Worm (Caenorhabditis elegans) whole organism, L1 larva: ENCODE measurements around the gene Y67H2A.2.
A peak's percentile ranks its signal among the peaks of the same experiment; 100 is the strongest.

Experiments
- aha-1 ChIP-seq: fragments of 150-350 bp; optimal IDR thresholded peaks from 2 replicates; lab custom pipeline; 2014; ENCODE audit warnings: missing biosample characterization, missing genetic modification characterization
- aly-2 ChIP-seq: fragments of 150-350 bp; optimal IDR thresholded peaks from 2 replicates; lab custom pipeline; 2014; ENCODE audit warnings: missing biosample characterization, missing genetic modification characterization
- blmp-1 ChIP-seq: fragments of 150-350 bp; optimal IDR thresholded peaks from 2 replicates; lab custom pipeline; 2014; ENCODE audit warnings: missing biosample characterization, missing genetic modification characterization
- ceh-63 ChIP-seq: fragments of 200-800 bp; sonication (Bioruptor generic); optimal IDR thresholded peaks from 2 replicates; lab custom pipeline; 2018; ENCODE audit warnings: mild to moderate bottlenecking, missing genetic modification characterization, missing compliant biosample characterization
- ceh-88 ChIP-seq: fragments of 200-800 bp; sonication (Bioruptor generic); IDR thresholded peaks from 2 replicates; pipeline ENCODE4 v1.3.6; 2022; ENCODE audit warnings: missing genetic modification characterization, missing compliant biosample characterization
- dsc-1 ChIP-seq: sonication (generic microtip); optimal IDR thresholded peaks from 2 replicates; lab custom pipeline; 2016; ENCODE audit warnings: mild to moderate bottlenecking, missing genetic modification characterization, missing compliant biosample characterization
- efl-1 ChIP-seq, 4 experiments: fragments of 150-350 bp; optimal IDR thresholded peaks in 3 of 4; peaks in 1 of 4; 1 replicate in 1 of 4; 2 replicates in 3 of 4; lab custom pipeline; 2014; ENCODE audit warnings: missing biosample characterization in 2 of 4, missing genetic modification characterization in 2 of 4, missing genetic modification reagents in 2 of 4
- egl-13 ChIP-seq: sonication (generic microtip); optimal IDR thresholded peaks from 2 replicates; lab custom pipeline; 2016; ENCODE audit warnings: missing genotype, missing genetic modification reagents, missing genetic modification characterization, missing compliant biosample characterization
- elt-2 ChIP-seq: sonication (generic microtip); optimal IDR thresholded peaks from 2 replicates; lab custom pipeline; 2016; ENCODE audit warnings: missing genetic modification characterization, mild to moderate bottlenecking, inconsistent platforms, missing compliant biosample characterization, missing genetic modification reagents
- fkh-4 ChIP-seq: sonication (generic microtip); optimal IDR thresholded peaks from 2 replicates; lab custom pipeline; 2016; ENCODE audit warnings: missing compliant biosample characterization, missing genetic modification characterization, borderline replicate concordance
- fkh-8 ChIP-seq: sonication (generic microtip); optimal IDR thresholded peaks from 2 replicates; lab custom pipeline; 2016; ENCODE audit warnings: mild to moderate bottlenecking, missing genetic modification characterization, missing compliant biosample characterization
- grh-1 ChIP-seq: fragments of 200-800 bp; sonication (Bioruptor generic); IDR thresholded peaks from 2 replicates; pipeline ENCODE4 v1.3.6; 2022; ENCODE audit warnings: missing genetic modification reagents, missing genetic modification characterization, missing compliant biosample characterization
- hlh-17 ChIP-seq: fragments of 200-800 bp; sonication (Bioruptor generic); optimal IDR thresholded peaks from 2 replicates; lab custom pipeline; 2018; ENCODE audit warnings: missing genetic modification characterization, mild to moderate bottlenecking, missing compliant biosample characterization, moderate library complexity, borderline replicate concordance
- irx-1 ChIP-seq: sonication (generic microtip); optimal IDR thresholded peaks from 2 replicates; lab custom pipeline; 2016; ENCODE audit warnings: missing genetic modification characterization, missing compliant biosample characterization
- lin-14 ChIP-seq: fragments of 200-800 bp; sonication (Bioruptor generic); optimal IDR thresholded peaks from 2 replicates; lab custom pipeline; 2018; ENCODE audit warnings: mild to moderate bottlenecking, missing genetic modification characterization, moderate library complexity, missing compliant biosample characterization
- lin-35 ChIP-seq, 2 experiments: fragments of 150-350 bp; optimal IDR thresholded peaks; 2 replicates each; lab custom pipeline; 2014; ENCODE audit warnings: missing biosample characterization in 2 of 2, missing genetic modification characterization in 2 of 2, missing genetic modification reagents in 2 of 2
- lir-3 ChIP-seq: sonication (generic microtip); optimal IDR thresholded peaks from 2 replicates; lab custom pipeline; 2016; ENCODE audit warnings: mild to moderate bottlenecking, missing genetic modification characterization, moderate library complexity, missing compliant biosample characterization; ENCODE audit not compliant: poor library complexity
- mef-2 ChIP-seq: fragments of 150-350 bp; optimal IDR thresholded peaks from 2 replicates; lab custom pipeline; 2014; ENCODE audit warnings: missing biosample characterization, missing genetic modification characterization
- nhr-11 ChIP-seq: fragments of 150-350 bp; optimal IDR thresholded peaks from 2 replicates; lab custom pipeline; 2014; ENCODE audit warnings: missing biosample characterization, missing genetic modification characterization
- nhr-12 ChIP-seq: sonication (generic microtip); optimal IDR thresholded peaks from 2 replicates; lab custom pipeline; 2017; ENCODE audit warnings: missing biosample characterization, missing genetic modification characterization
- nhr-20 ChIP-seq: sonication (generic microtip); optimal IDR thresholded peaks from 2 replicates; lab custom pipeline; 2016; ENCODE audit warnings: mild to moderate bottlenecking, missing genetic modification characterization, missing compliant biosample characterization
- nhr-71 ChIP-seq: sonication (generic microtip); optimal IDR thresholded peaks from 2 replicates; lab custom pipeline; 2016; ENCODE audit warnings: mild to moderate bottlenecking, missing genetic modification characterization, moderate library complexity, missing compliant biosample characterization
- nhr-85 ChIP-seq: sonication (generic microtip); peaks from one replicate; lab custom pipeline; 2016; ENCODE audit warnings: missing genetic modification characterization, inconsistent platforms, missing compliant biosample characterization
- nhr-90 ChIP-seq: sonication (generic microtip); optimal IDR thresholded peaks from 2 replicates; lab custom pipeline; 2016; ENCODE audit warnings: mild to moderate bottlenecking, missing genetic modification characterization, missing compliant biosample characterization; ENCODE audit not compliant: poor library complexity
- pag-3 ChIP-seq: sonication (generic microtip); optimal IDR thresholded peaks from 2 replicates; lab custom pipeline; 2017; ENCODE audit warnings: missing genetic modification characterization, mild to moderate bottlenecking, missing compliant biosample characterization, antibody characterized with exemption, borderline replicate concordance; ENCODE audit not compliant: insufficient read depth
- pax-3 ChIP-seq: fragments of 200-800 bp; sonication (Bioruptor generic); optimal IDR thresholded peaks from 2 replicates; lab custom pipeline; 2018; ENCODE audit warnings: mild to moderate bottlenecking, missing genetic modification characterization, moderate library complexity, missing compliant biosample characterization
- pqm-1 ChIP-seq: sonication (generic microtip); optimal IDR thresholded peaks from 3 replicates; lab custom pipeline; 2017; ENCODE audit warnings: missing biosample characterization, missing genetic modification characterization
- rnt-1 ChIP-seq: sonication (generic microtip); optimal IDR thresholded peaks from 2 replicates; lab custom pipeline; 2016; ENCODE audit warnings: mild to moderate bottlenecking, missing genetic modification characterization, moderate library complexity, missing compliant biosample characterization
- sup-37 ChIP-seq: fragments of 200-800 bp; sonication (Bioruptor generic); optimal IDR thresholded peaks from 2 replicates; lab custom pipeline; 2018; ENCODE audit warnings: mild to moderate bottlenecking, missing genetic modification characterization, missing compliant biosample characterization
- unc-86 ChIP-seq: sonication (generic microtip); optimal IDR thresholded peaks from 2 replicates; lab custom pipeline; 2016; ENCODE audit warnings: missing genetic modification characterization, missing compliant biosample characterization
- zag-1 ChIP-seq: fragments of 150-350 bp; optimal IDR thresholded peaks from 2 replicates; lab custom pipeline; 2014; ENCODE audit warnings: missing biosample characterization, missing genetic modification characterization
- zip-4 ChIP-seq: fragments of 200-800 bp; sonication (Bioruptor generic); optimal IDR thresholded peaks from 2 replicates; lab custom pipeline; 2018; ENCODE audit warnings: mild to moderate bottlenecking, missing genetic modification characterization, moderate library complexity, missing compliant biosample characterization

The Y67H2A.2 gene

ce11 chrIV:13304786-13305185 is 7.2 kb upstream of the Y67H2A.2 start:
- TF ChIP-seq ceh-88 (GFP tag; lab: Robert Waterston, UW) (no peak), lin-35 (GFP tag; optimal IDR thresholded peaks at IDR 0.05; lab: Kevin White, UChicago) (no peak), nhr-71 (tag; lab: Kevin White, UChicago) (no peak), aly-2 (no peak), sup-37 (GFP tag; lab: Kevin White, UChicago) (no peak), nhr-11 (tag; lab: Kevin White, UChicago) (no peak), nhr-85 (tag; lab: Kevin White, UChicago) (no peak), rnt-1 (tag; lab: Kevin White, UChicago) (no peak), fkh-8 (tag; lab: Kevin White, UChicago) (no peak), aha-1 (tag; lab: Kevin White, UChicago) (no peak), lin-14 (GFP tag; lab: Kevin White, UChicago) (no peak), nhr-12 (tag; lab: Kevin White, UChicago) (no peak), pqm-1 (no peak), unc-86 (tag; lab: Kevin White, UChicago) (no peak), mef-2 (no peak), fkh-4 (tag; lab: Kevin White, UChicago) (no peak)

DNA sequence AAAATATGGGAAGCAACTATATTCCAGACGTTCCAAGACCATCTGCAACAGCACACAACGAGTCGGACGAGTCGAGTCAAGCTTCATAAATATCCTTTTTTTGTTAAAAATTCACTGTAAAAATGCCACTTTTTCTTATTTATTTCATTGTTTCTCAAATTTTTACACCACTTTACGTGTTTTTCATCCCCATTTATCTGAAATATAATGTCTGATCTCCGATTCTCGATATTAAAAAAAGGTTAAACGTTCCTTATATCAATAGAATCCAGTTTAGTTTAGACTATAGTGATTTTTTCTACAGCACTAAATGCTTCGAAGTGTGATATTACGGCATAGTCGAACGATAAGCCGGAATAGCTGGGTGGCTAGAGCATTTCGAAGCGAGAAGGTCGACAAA is 5.8 kb upstream of the Y67H2A.2 start, which contains the start of gene Y67H2A.7:
Gene Y67H2A.7, plus strand, starts transcription at position 301 of the 400 bp plus-strand sequence.
- peak; percentile 46 for TF ChIP-seq nhr-85 (tag; lab: Kevin White, UChicago)
- no peak for TF ChIP-seq mef-2
- no peak for TF ChIP-seq irx-1

ce11 chrIV:13300591-13300990 is 3.0 kb upstream of the Y67H2A.2 start, which contains the start of gene csn-6:
TSS of gene csn-6 (plus strand) at chrIV:13300824.
- TF ChIP-seq efl-1 (optimal IDR thresholded peaks at IDR 0.05; lab: Kevin White, UChicago) (no peak), efl-1 (GFP tag; optimal IDR thresholded peaks at IDR 0.05 in 1 of 2; lab: Kevin White, UChicago) (peak in 1 of 2 experiments; percentile 78), zag-1 (no peak)

DNA sequence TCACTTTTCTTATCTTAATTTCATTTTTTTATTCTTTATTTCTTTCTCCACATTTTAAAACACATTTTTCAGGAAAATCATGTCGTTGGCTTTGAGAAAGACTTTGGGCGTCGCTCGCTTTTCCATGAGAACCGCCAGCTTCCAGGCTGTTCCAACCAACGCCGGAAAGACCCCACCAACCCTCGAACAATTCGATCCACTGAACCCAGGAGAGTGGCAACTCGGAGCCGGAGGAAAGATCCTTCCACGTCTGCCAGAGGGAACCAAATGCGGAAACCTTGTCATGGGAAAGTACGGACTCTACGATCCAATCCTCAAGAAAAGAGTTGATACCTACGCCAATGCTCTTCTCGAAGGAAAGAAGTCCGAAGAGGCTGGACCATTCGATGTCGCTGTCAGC is 2.5 kb upstream of the Y67H2A.2 start, which contains the start of gene kdp-1:
Gene kdp-1, plus strand, starts transcription at position 80 of the 400 bp plus-strand sequence.
- 0 out of 2 replicates have a peak, but pooled peaks have one; percentile 7 for TF ChIP-seq grh-1 (GFP tag; lab: Robert Waterston, UW)
- no peak for TF ChIP-seq egl-13 (tag; lab: Kevin White, UChicago)

ce11 chrIV:13299648-13300047 is 2.0 kb upstream of the Y67H2A.2 start:
- TF ChIP-seq elt-2 (tag; lab: Kevin White, UChicago) (no peak), pax-3 (tag; lab: Kevin White, UChicago) (no peak), pag-3 (tag; lab: Kevin White, UChicago) (no peak), unc-86 (tag; lab: Kevin White, UChicago) (no peak)
- TF ChIP-seq, all 84 proteins: peak for 0

ce11 chrIV:13290239-13290638 is 7.4 kb downstream of the Y67H2A.2 start:
- TF ChIP-seq blmp-1 (tag; lab: Kevin White, UChicago), result no peak
- no peak for TF ChIP-seq nhr-20 (tag; lab: Kevin White, UChicago)
- TF ChIP-seq dsc-1, result no peak
- TF ChIP-seq zip-4 (GFP tag; lab: Kevin White, UChicago), result no peak
- TF ChIP-seq nhr-90 (tag; lab: Kevin White, UChicago), result no peak
- TF ChIP-seq sup-37 (GFP tag; lab: Kevin White, UChicago), result no peak
- no peak for TF ChIP-seq ceh-63
- TF ChIP-seq fkh-8 (tag; lab: Kevin White, UChicago), result no peak
- no peak for TF ChIP-seq lir-3 (tag; lab: Kevin White, UChicago)
- TF ChIP-seq hlh-17 (GFP tag; lab: Kevin White, UChicago), result no peak
- TF ChIP-seq, all 84 proteins: peak for 0
